Fruit fly (Drosophila melanogaster): Measurements from ENCODE around the gene PyK.

Gene PyK

DNA sequence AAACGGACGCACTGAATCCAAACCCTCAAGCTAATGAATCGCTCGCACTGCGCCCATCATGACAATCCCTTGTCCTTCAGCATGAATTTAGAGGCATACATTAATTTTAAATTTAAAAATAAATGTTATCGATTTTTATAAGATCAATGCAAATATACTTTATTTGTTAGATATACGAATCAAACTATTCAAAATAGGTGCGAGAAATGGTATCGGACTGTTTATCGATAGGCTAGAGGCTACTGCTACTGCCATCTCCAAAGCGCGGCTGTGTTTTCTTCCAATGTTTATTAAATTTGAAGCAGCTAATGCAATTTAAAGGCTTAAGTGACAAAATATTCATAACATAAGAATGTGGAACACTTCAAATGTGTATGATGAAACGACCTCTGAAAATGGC lies 13.7 kb downstream of the PyK start, which contains the start of gene CG43342 (continued):
- TF ChIP-seq cato (GFP tag; optimal IDR thresholded peaks at IDR 0.05; ENCODE audit: borderline replicate concordance) (no peak), CG34224 (GFP tag; IDR thresholded peaks at IDR 0.05; ENCODE audit: partially characterized antibody) (peak; percentile 84), dysf (GFP tag; IDR thresholded peaks at IDR 0.05) (no peak), CG10654 (GFP tag; optimal IDR thresholded peaks at IDR 0.05) (no peak), ssp (GFP tag; IDR thresholded peaks at IDR 0.05) (no peak), nau (GFP tag; optimal IDR thresholded peaks at IDR 0.05) (no peak), Hr39 (optimal IDR thresholded peaks at IDR 0.05) (no peak), cad (GFP tag; optimal IDR thresholded peaks at IDR 0.05) (no peak), NC2β (GFP tag; optimal IDR thresholded peaks at IDR 0.05) (no peak), CG8359 (GFP tag; optimal IDR thresholded peaks at IDR 0.05; ENCODE audit: borderline replicate concordance) (no peak), CG13424 (tag; optimal IDR thresholded peaks at IDR 0.05) (no peak), Dll (GFP tag; IDR thresholded peaks at IDR 0.05; ENCODE audit: partially characterized antibody) (peak; percentile 82), CG3995 (GFP tag; optimal IDR thresholded peaks at IDR 0.05) (no peak), CG10431 (GFP tag; optimal IDR thresholded peaks at IDR 0.05) (no peak), slbo (GFP tag; IDR thresholded peaks at IDR 0.05) (no peak), Jarid2 (GFP tag; optimal IDR thresholded peaks at IDR 0.05) (no peak), stwl (tag; optimal IDR thresholded peaks at IDR 0.05) (peak; percentile 73), Dip3 (GFP tag; optimal IDR thresholded peaks at IDR 0.05) (no peak), corto (GFP tag; optimal IDR thresholded peaks at IDR 0.05) (no peak), CG14441 (GFP tag; IDR thresholded peaks at IDR 0.05) (no peak), CG14014 (GFP tag; IDR thresholded peaks at IDR 0.05) (no peak), ro (GFP tag; IDR thresholded peaks at IDR 0.05) (no peak), CG3163 (GFP tag; optimal IDR thresholded peaks at IDR 0.05) (no peak), gt (GFP tag; IDR thresholded peaks at IDR 0.05) (no peak), inv (GFP tag; IDR thresholded peaks at IDR 0.05; ENCODE audit: partially characterized antibody) (peak; percentile 49; the same call in 1 of the 2 replicates), ERR (GFP tag; optimal IDR thresholded peaks at IDR 0.05) (no peak), CHES-1-like (GFP tag; optimal IDR thresholded peaks at IDR 0.05) (no peak), dpn (GFP tag; optimal IDR thresholded peaks at IDR 0.05) (no peak), Spps (tag; optimal IDR thresholded peaks at IDR 0.05) (no peak), crp (GFP tag; optimal IDR thresholded peaks at IDR 0.05) (peak in 1 of 2 experiments; percentile 72), CG12942 (GFP tag; optimal IDR thresholded peaks at IDR 0.05) (no peak), C15 (GFP tag; IDR thresholded peaks at IDR 0.05) (no peak), stc (GFP tag; IDR thresholded peaks at IDR 0.05) (no peak), CG11695 (GFP tag; IDR thresholded peaks at IDR 0.05) (no peak), Hand (GFP tag; optimal IDR thresholded peaks at IDR 0.05) (no peak), Vsx1 (GFP tag; optimal IDR thresholded peaks at IDR 0.05) (no peak), gsb-n (tag; optimal IDR thresholded peaks at IDR 0.05) (no peak), BEAF-32 (GFP tag; optimal IDR thresholded peaks at IDR 0.05) (peak; percentile 72), CG15011 (GFP tag; optimal IDR thresholded peaks at IDR 0.05) (no peak), phol (tag; optimal IDR thresholded peaks at IDR 0.05) (no peak), CG17328 (GFP tag; IDR thresholded peaks at IDR 0.05) (no peak), kay (GFP tag; optimal IDR thresholded peaks at IDR 0.05) (no peak), pnt (GFP tag; optimal IDR thresholded peaks at IDR 0.05) (no peak), ken (GFP tag; IDR thresholded peaks at IDR 0.05) (no peak), CG31224 (GFP tag; IDR thresholded peaks at IDR 0.05) (no peak), Trl (optimal IDR thresholded peaks at IDR 0.05) (no peak), Trl (GFP tag; optimal IDR thresholded peaks at IDR 0.05) (no peak), CG14860 (GFP tag; IDR thresholded peaks at IDR 0.05; ENCODE audit: partially characterized antibody) (peak; percentile 82), shn (GFP tag; optimal IDR thresholded peaks at IDR 0.05) (no peak), tup (GFP tag; optimal IDR thresholded peaks at IDR 0.05) (no peak), tin (GFP tag; optimal IDR thresholded peaks at IDR 0.05) (no peak), bcd (GFP tag; optimal IDR thresholded peaks at IDR 0.05) (no peak), al (GFP tag; IDR thresholded peaks at IDR 0.05) (no peak)

All from whole organism, embryonic.